Fruit fly (Drosophila melanogaster) Kc167 (cell line): ENCODE measurements around the gene CG18542.

Experiments used
- Myc ChIP-seq: fragments of >200 bp; optimal IDR thresholded peaks from 2 replicates; lab custom pipeline; 2017; ENCODE audit warnings: missing external identifiers
- Sin3A ChIP-seq: fragments of >200 bp; optimal IDR thresholded peaks from 2 replicates; lab custom pipeline; 2018; ENCODE audit warnings: missing external identifiers
- insv ChIP-seq: fragments of >200 bp; optimal IDR thresholded peaks from 3 replicates; lab custom pipeline; 2018; ENCODE audit warnings: missing external identifiers
- psq ChIP-seq: fragments of >200 bp; optimal IDR thresholded peaks from 2 replicates; lab custom pipeline; 2017; ENCODE audit warnings: missing external identifiers
- ttk ChIP-seq: sonication (Bioruptor generic); optimal IDR thresholded peaks from 2 replicates; lab custom pipeline; 2017; ENCODE audit warnings: missing external identifiers

DNA sequence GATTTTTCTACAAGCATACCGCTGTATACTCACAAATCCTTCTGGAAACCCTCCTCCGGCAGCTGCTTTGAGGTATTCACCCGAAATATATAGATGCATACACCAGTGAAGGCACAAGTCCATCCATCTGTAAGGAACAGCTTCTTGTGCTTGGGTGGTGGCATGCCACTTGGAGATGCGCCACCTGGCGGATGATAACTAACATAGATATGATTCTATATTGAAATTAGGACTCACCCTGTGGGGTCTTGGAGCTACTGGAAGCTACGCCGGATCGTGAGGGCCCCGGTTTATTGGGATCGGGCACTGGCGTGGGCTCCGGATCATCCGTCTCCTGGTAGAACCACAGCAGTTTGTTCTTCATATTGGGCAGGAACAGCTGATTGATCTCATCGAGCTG lies 12.4 kb upstream of the CG18542 start:
- TF ChIP-seq insv (lab: Kevin White, UChicago), result no peak
- no peak for TF ChIP-seq ttk
- TF ChIP-seq Myc (lab: Kevin White, UChicago), result no peak
- no peak for TF ChIP-seq Sin3A (lab: Kevin White, UChicago)
- TF ChIP-seq psq (lab: Kevin White, UChicago), result no peak
